Fruit fly (Drosophila melanogaster) whole organism, embryonic: Measurements from ENCODE around the gene CG2889.

ENCODE experiments used
- B-H2 ChIP-seq: fragments of 200-800 bp; sonication (Bioruptor generic); optimal IDR thresholded peaks from 2 replicates; lab custom pipeline; 2018; ENCODE audit warnings: missing biosample characterization, mild to moderate bottlenecking, missing genetic modification characterization
- CG10431 ChIP-seq: fragments of 200-800 bp; sonication (Bioruptor generic); optimal IDR thresholded peaks from 3 replicates; lab custom pipeline; 2018; ENCODE audit warnings: missing biosample characterization, mild to moderate bottlenecking, missing genetic modification characterization
- CG10462 ChIP-seq: fragments of 200-800 bp; sonication (Bioruptor generic); optimal IDR thresholded peaks from 2 replicates; lab custom pipeline; 2016; ENCODE audit warnings: missing biosample characterization, missing genetic modification characterization
- CG13624 ChIP-seq: fragments of 200-800 bp; sonication (Bioruptor generic); optimal IDR thresholded peaks from 2 replicates; lab custom pipeline; 2016; ENCODE audit warnings: missing biosample characterization, missing genetic modification characterization
- CG1647 ChIP-seq: fragments of 200-800 bp; sonication (Bioruptor generic); optimal IDR thresholded peaks from 3 replicates; lab custom pipeline; 2016; ENCODE audit warnings: missing biosample characterization, missing genetic modification characterization
- CG17328 ChIP-seq: fragments of 200-800 bp; sonication (Bioruptor generic); IDR thresholded peaks from 2 replicates; pipeline ENCODE4 v1.3.6; 2022; ENCODE audit warnings: missing biosample characterization, missing genetic modification characterization
- CG18011 ChIP-seq: fragments of 200-800 bp; sonication (Bioruptor generic); optimal IDR thresholded peaks from 2 replicates; lab custom pipeline; 2017; ENCODE audit warnings: missing biosample characterization, missing genetic modification characterization, mild to moderate bottlenecking, moderate library complexity, missing genotype
- CG18764 ChIP-seq: fragments of 200-800 bp; sonication (Bioruptor generic); optimal IDR thresholded peaks from 3 replicates; lab custom pipeline; 2016; ENCODE audit warnings: missing biosample characterization, missing genetic modification characterization
- CG33557 ChIP-seq: fragments of 200-800 bp; sonication (Bioruptor generic); optimal IDR thresholded peaks from 2 replicates; lab custom pipeline; 2019; ENCODE audit warnings: missing biosample characterization, mild to moderate bottlenecking, missing genetic modification characterization, moderate library complexity
- CG34422 ChIP-seq: fragments of 200-800 bp; sonication (Bioruptor generic); IDR thresholded peaks from 3 replicates; pipeline ENCODE4 v1.3.6; 2022; ENCODE audit warnings: missing biosample characterization, missing genetic modification characterization
- CG3838 ChIP-seq: fragments of 200-800 bp; sonication (Bioruptor generic); optimal IDR thresholded peaks from 3 replicates; lab custom pipeline; 2016; ENCODE audit warnings: missing biosample characterization, missing genetic modification characterization
- CG42726 ChIP-seq: fragments of 200-800 bp; sonication (Bioruptor generic); IDR thresholded peaks from 2 replicates; pipeline ENCODE4 v1.3.6; 2022; ENCODE audit warnings: missing biosample characterization, missing genetic modification characterization; ENCODE audit not compliant: partially characterized antibody
- CG4404 ChIP-seq: fragments of 200-800 bp; sonication (Bioruptor generic); IDR thresholded peaks from 2 replicates; pipeline ENCODE4 v1.3.6; 2022; ENCODE audit warnings: missing biosample characterization, missing genetic modification characterization
- CG4617 ChIP-seq: fragments of 200-800 bp; sonication (Bioruptor generic); optimal IDR thresholded peaks from 3 replicates; lab custom pipeline; 2016; ENCODE audit warnings: missing biosample characterization, missing genetic modification characterization, borderline replicate concordance
- CG6689 ChIP-seq: fragments of 200-800 bp; sonication (Bioruptor generic); IDR thresholded peaks from 2 replicates; pipeline ENCODE4 v1.3.6; 2022; ENCODE audit warnings: missing biosample characterization, missing genetic modification characterization
- CG7745 ChIP-seq: fragments of 200-800 bp; sonication (Bioruptor generic); optimal IDR thresholded peaks from 2 replicates; lab custom pipeline; 2018; ENCODE audit warnings: missing biosample characterization, mild to moderate bottlenecking, missing genetic modification characterization, moderate library complexity
- CG7928 ChIP-seq: fragments of 200-800 bp; sonication (Bioruptor generic); optimal IDR thresholded peaks from 2 replicates; lab custom pipeline; 2017; ENCODE audit warnings: missing biosample characterization, mild to moderate bottlenecking, missing genetic modification characterization
- CG8924 ChIP-seq: fragments of 200-800 bp; optimal IDR thresholded peaks from 3 replicates; lab custom pipeline; 2019; ENCODE audit warnings: missing biosample characterization, mild to moderate bottlenecking, missing genetic modification characterization, moderate library complexity
- CG9817 ChIP-seq: fragments of 200-800 bp; sonication (Bioruptor generic); optimal IDR thresholded peaks from 2 replicates; lab custom pipeline; 2018; ENCODE audit warnings: missing biosample characterization, mild to moderate bottlenecking, missing genetic modification characterization, moderate library complexity
- CG9932 ChIP-seq: fragments of 200-800 bp; sonication (Bioruptor generic); IDR thresholded peaks from 2 replicates; pipeline ENCODE4 v1.3.6; 2022; ENCODE audit warnings: missing biosample characterization, missing genetic modification characterization
- CoRest ChIP-seq: fragments of 200-800 bp; sonication (Bioruptor generic); optimal IDR thresholded peaks from 3 replicates; lab custom pipeline; 2018; ENCODE audit warnings: missing biosample characterization, mild to moderate bottlenecking, missing genetic modification characterization, moderate library complexity
- Dll ChIP-seq: fragments of 200-800 bp; sonication (Bioruptor generic); IDR thresholded peaks from 4 replicates; pipeline ENCODE4 v1.3.6; 2022; ENCODE audit warnings: missing biosample characterization, missing genetic modification characterization; ENCODE audit not compliant: partially characterized antibody
- Ets97D ChIP-seq: fragments of 200-800 bp; sonication (Bioruptor generic); optimal IDR thresholded peaks from 3 replicates; lab custom pipeline; 2016; ENCODE audit warnings: missing biosample characterization, missing genetic modification characterization
- Hr3 ChIP-seq: fragments of 200-800 bp; sonication (Bioruptor generic); optimal IDR thresholded peaks from 3 replicates; lab custom pipeline; 2016; ENCODE audit warnings: missing biosample characterization, missing genetic modification characterization
- Hr51 ChIP-seq, 2 experiments: fragments of 200-800 bp; sonication (Bioruptor generic); optimal IDR thresholded peaks; 2 replicates in 1 of 2; 3 replicates in 1 of 2; lab custom pipeline; 2016 to 2018; ENCODE audit warnings: missing biosample characterization in 2 of 2, missing genetic modification characterization in 2 of 2, mild to moderate bottlenecking in 1 of 2, moderate library complexity in 1 of 2
- Med ChIP-seq: fragments of 200-800 bp; sonication (Bioruptor generic); peaks from one replicate; lab custom pipeline; 2016; ENCODE audit warnings: missing biosample characterization, missing genetic modification characterization, mild to moderate bottlenecking, inconsistent platforms, moderate library complexity
- Nf-YC ChIP-seq: fragments of 200-800 bp; optimal IDR thresholded peaks from 3 replicates; lab custom pipeline; 2019; ENCODE audit warnings: missing biosample characterization, mild to moderate bottlenecking, missing genetic modification characterization, moderate library complexity
- Rx ChIP-seq: fragments of 200-800 bp; sonication (Bioruptor generic); IDR thresholded peaks from 2 replicates; pipeline ENCODE4 v1.3.6; 2022; ENCODE audit warnings: missing biosample characterization, missing genetic modification characterization
- Scr ChIP-seq: fragments of 200-800 bp; sonication (Bioruptor generic); IDR thresholded peaks from 2 replicates; pipeline ENCODE4 v1.3.6; 2022; ENCODE audit warnings: missing biosample characterization, missing genetic modification characterization; ENCODE audit not compliant: partially characterized antibody
- Six4 ChIP-seq: fragments of 200-800 bp; sonication (Bioruptor generic); optimal IDR thresholded peaks from 2 replicates; lab custom pipeline; 2016; ENCODE audit warnings: missing biosample characterization, missing genetic modification characterization
- Usf ChIP-seq: fragments of 200-800 bp; sonication (Bioruptor generic); optimal IDR thresholded peaks from 2 replicates; lab custom pipeline; 2017; ENCODE audit warnings: missing genotype, missing biosample characterization, missing genetic modification characterization
- YL-1 ChIP-seq: fragments of 200-800 bp; sonication (Bioruptor generic); optimal IDR thresholded peaks from 3 replicates; lab custom pipeline; 2017; ENCODE audit warnings: missing biosample characterization, mild to moderate bottlenecking, missing genetic modification characterization
- ara ChIP-seq: fragments of 200-800 bp; sonication (Bioruptor generic); IDR thresholded peaks from 2 replicates; pipeline ENCODE4 v1.3.6; 2022; ENCODE audit warnings: missing biosample characterization, missing genetic modification characterization
- eve ChIP-seq, 2 experiments: fragments of >200 bp; optimal IDR thresholded peaks; 2 replicates each; lab custom pipeline; 2017; ENCODE audit warnings: missing biosample characterization in 2 of 2, missing genetic modification characterization in 2 of 2
- ewg ChIP-seq: fragments of 200-800 bp; sonication (Bioruptor generic); optimal IDR thresholded peaks from 3 replicates; lab custom pipeline; 2017; ENCODE audit warnings: mild to moderate bottlenecking, missing biosample characterization, missing genetic modification reagents, missing genetic modification characterization
- fd3F ChIP-seq: fragments of 200-800 bp; sonication (Bioruptor generic); optimal IDR thresholded peaks from 2 replicates; lab custom pipeline; 2018; ENCODE audit warnings: missing biosample characterization, mild to moderate bottlenecking, missing genetic modification characterization, moderate library complexity
- fru ChIP-seq: fragments of >200 bp; optimal IDR thresholded peaks from 2 replicates; lab custom pipeline; 2017
- gsb ChIP-seq: fragments of 200-800 bp; sonication (Bioruptor generic); IDR thresholded peaks from 2 replicates; pipeline ENCODE4 v1.3.6; 2022; ENCODE audit warnings: missing biosample characterization, missing genetic modification characterization
- gsb-n ChIP-seq: fragments of 200-800 bp; sonication (Bioruptor generic); optimal IDR thresholded peaks from 3 replicates; lab custom pipeline; 2018; ENCODE audit warnings: missing biosample characterization, mild to moderate bottlenecking, missing genetic modification characterization
- hb ChIP-seq: fragments of 200-800 bp; sonication (Bioruptor generic); IDR thresholded peaks from 3 replicates; pipeline ENCODE4 v1.3.6; 2022; ENCODE audit warnings: missing biosample characterization, missing genetic modification characterization; ENCODE audit not compliant: partially characterized antibody
- jing ChIP-seq: fragments of 200-800 bp; sonication (Bioruptor generic); optimal IDR thresholded peaks from 2 replicates; lab custom pipeline; 2018; ENCODE audit warnings: missing biosample characterization, mild to moderate bottlenecking, missing genetic modification characterization
- jumu ChIP-seq: fragments of 200-800 bp; sonication (Bioruptor generic); optimal IDR thresholded peaks from 3 replicates; lab custom pipeline; 2016; ENCODE audit warnings: missing biosample characterization, missing genetic modification characterization
- kah ChIP-seq: fragments of 200-800 bp; sonication (Bioruptor generic); optimal IDR thresholded peaks from 2 replicates; lab custom pipeline; 2018; ENCODE audit warnings: missing biosample characterization, mild to moderate bottlenecking, missing genetic modification characterization
- p53 ChIP-seq: fragments of 200-800 bp; sonication (Bioruptor generic); optimal IDR thresholded peaks from 2 replicates; lab custom pipeline; 2016; ENCODE audit warnings: missing biosample characterization, missing genetic modification characterization
- pfk ChIP-seq: fragments of 200-800 bp; sonication (Bioruptor generic); optimal IDR thresholded peaks from 2 replicates; lab custom pipeline; 2018; ENCODE audit warnings: missing biosample characterization, mild to moderate bottlenecking, missing genetic modification characterization, moderate library complexity
- repo ChIP-seq: fragments of 200-800 bp; sonication (Bioruptor generic); optimal IDR thresholded peaks from 2 replicates; lab custom pipeline; 2016; ENCODE audit warnings: missing biosample characterization, missing genetic modification characterization
- sd ChIP-seq: fragments of 200-800 bp; sonication (Bioruptor generic); optimal IDR thresholded peaks from 3 replicates; lab custom pipeline; 2018; ENCODE audit warnings: missing biosample characterization, mild to moderate bottlenecking, missing genetic modification characterization, moderate library complexity
- tio ChIP-seq: fragments of 200-800 bp; sonication (Bioruptor generic); optimal IDR thresholded peaks from 2 replicates; lab custom pipeline; 2017; ENCODE audit warnings: missing biosample characterization, missing genetic modification characterization, inconsistent platforms
- trem ChIP-seq: fragments of 200-800 bp; optimal IDR thresholded peaks from 3 replicates; lab custom pipeline; 2019; ENCODE audit warnings: missing biosample characterization, mild to moderate bottlenecking, missing genetic modification characterization, moderate library complexity
- twi ChIP-seq: fragments of 200-800 bp; optimal IDR thresholded peaks from 2 replicates; lab custom pipeline; 2019; ENCODE audit warnings: missing biosample characterization, mild to moderate bottlenecking, missing genetic modification characterization, moderate library complexity

The CG2889 gene

dm6 chrX:10472614-10473248 lies 1.0 kb upstream of the CG2889 start (continued):
- TF ChIP-seq CG4404 (GFP tag; lab: Robert Waterston, UW): no peak
- no peak for TF ChIP-seq p53
- TF ChIP-seq Six4 (GFP tag; lab: Kevin White, UChicago): no peak
- TF ChIP-seq sd (tag; lab: Kevin White, UChicago): peak; percentile 94
- no peak for TF ChIP-seq CG6689 (GFP tag; lab: Robert Waterston, UW)
- no peak for TF ChIP-seq CG1647 (GFP tag; lab: Kevin White, UChicago)
- TF ChIP-seq hb (GFP tag; lab: Robert Waterston, UW): no peak
- TF ChIP-seq CG4617 (GFP tag; lab: Kevin White, UChicago): peak; percentile 16
- no peak for TF ChIP-seq CG17328 (GFP tag; lab: Robert Waterston, UW)
- peak; percentile 68 for TF ChIP-seq Nf-YC (tag; lab: Kevin White, UChicago)
- TF ChIP-seq Med (GFP tag; lab: Kevin White, UChicago): peak; percentile 87
- TF ChIP-seq B-H2 (GFP tag; lab: Kevin White, UChicago): peak; percentile 8
- TF ChIP-seq Hr3: no peak
- no peak for TF ChIP-seq CG10462 (GFP tag; lab: Kevin White, UChicago)
- TF ChIP-seq trem: no peak
- no peak for TF ChIP-seq Dll (GFP tag; lab: Robert Waterston, UW)
- TF ChIP-seq CG18011 (GFP tag; lab: Kevin White, UChicago): no peak
- TF ChIP-seq CG34422 (GFP tag; lab: Robert Waterston, UW): peak; percentile 93
- TF ChIP-seq tio (GFP tag; lab: Kevin White, UChicago): no peak
- no peak for TF ChIP-seq CG33557
- no peak for TF ChIP-seq gsb (GFP tag; lab: Robert Waterston, UW)
- peak; percentile 5 for TF ChIP-seq CG13624 (GFP tag; lab: Kevin White, UChicago)
- TF ChIP-seq Usf: no peak
- TF ChIP-seq Scr (GFP tag; lab: Robert Waterston, UW): peak; percentile 21; the same call in 1 of the 2 replicates
- no peak for TF ChIP-seq CG10431
- peak; percentile 6 for TF ChIP-seq CoRest (tag; lab: Kevin White, UChicago)
- TF ChIP-seq fd3F (GFP tag; lab: Kevin White, UChicago): no peak
- peak; percentile 93 for TF ChIP-seq CG3838 (GFP tag; lab: Kevin White, UChicago)
- peak; percentile 27 for TF ChIP-seq ewg
- no peak for TF ChIP-seq fru
- no peak for TF ChIP-seq eve (GFP tag; optimal IDR thresholded peaks at IDR 0.05; lab: Kevin White, UChicago)
- peak; percentile 32 for TF ChIP-seq gsb-n (tag; lab: Kevin White, UChicago)
- no peak for TF ChIP-seq Rx (GFP tag; lab: Robert Waterston, UW)
- TF ChIP-seq Hr51 (GFP tag; optimal IDR thresholded peaks at IDR 0.05; lab: Kevin White, UChicago): no peak
- no peak for TF ChIP-seq pfk (GFP tag; lab: Kevin White, UChicago)
- TF ChIP-seq CG8924 (tag; lab: Kevin White, UChicago): no peak
- TF ChIP-seq twi: no peak
- no peak for TF ChIP-seq kah
- no peak for TF ChIP-seq CG18764 (GFP tag; lab: Kevin White, UChicago)
- TF ChIP-seq ara (GFP tag; lab: Robert Waterston, UW): no peak
- TF ChIP-seq Ets97D (GFP tag; lab: Kevin White, UChicago): no peak
- TF ChIP-seq CG9932 (GFP tag; lab: Robert Waterston, UW): 0 out of 2 replicates have a peak, but pooled peaks have one; percentile 19
- TF ChIP-seq YL-1 (GFP tag; lab: Kevin White, UChicago): peak; percentile 81
- TF ChIP-seq CG9817 (tag; lab: Kevin White, UChicago): no peak
- TF ChIP-seq repo (GFP tag; lab: Kevin White, UChicago): no peak
- TF ChIP-seq CG7928 (GFP tag; lab: Kevin White, UChicago): no peak
- no peak for TF ChIP-seq CG7745 (tag; lab: Kevin White, UChicago)
- TF ChIP-seq jumu (GFP tag; lab: Kevin White, UChicago): no peak
- peak; percentile 43; the same call in 1 of the 2 replicates for TF ChIP-seq CG42726 (GFP tag; lab: Robert Waterston, UW)
- no peak for TF ChIP-seq jing (GFP tag; lab: Kevin White, UChicago)
